Worm (Caenorhabditis elegans) whole organism, young adult: Measurements from ENCODE around the gene srbc-59.

Source experiments
- B0019.2 ChIP-seq: fragments of 200-800 bp; sonication (Bioruptor generic); conservative IDR thresholded peaks from 2 replicates; pipeline ENCODE4 v1.3.6; 2022; ENCODE audit warnings: missing genetic modification reagents, missing genetic modification characterization, missing compliant biosample characterization
- C17E4.6 ChIP-seq: fragments of 200-800 bp; sonication (Bioruptor generic); IDR thresholded peaks from 2 replicates; pipeline ENCODE4 v1.3.6; 2022; ENCODE audit warnings: missing genetic modification reagents, missing genetic modification characterization, missing compliant biosample characterization
- D2030.7 ChIP-seq: fragments of 200-800 bp; sonication (Bioruptor generic); IDR thresholded peaks from 2 replicates; pipeline ENCODE4 v1.3.6; 2022; ENCODE audit warnings: missing genetic modification reagents, missing genetic modification characterization, missing compliant biosample characterization
- F22D6.2 ChIP-seq: sonication (generic microtip); optimal IDR thresholded peaks from 2 replicates; lab custom pipeline; 2016; ENCODE audit warnings: mild to moderate bottlenecking, missing genetic modification characterization, missing compliant biosample characterization
- F33H1.4 ChIP-seq: fragments of 200-800 bp; sonication (Bioruptor generic); IDR thresholded peaks from 2 replicates; pipeline ENCODE4 v1.3.6; 2022; ENCODE audit warnings: missing genetic modification reagents, missing genetic modification characterization, missing compliant biosample characterization
- F55B11.4 ChIP-seq: sonication (generic microtip); optimal IDR thresholded peaks from 2 replicates; lab custom pipeline; 2016; ENCODE audit warnings: missing compliant biosample characterization, missing genetic modification characterization, borderline replicate concordance; ENCODE audit not compliant: insufficient read depth
- K11D2.4 ChIP-seq: fragments of 200-800 bp; sonication (Bioruptor generic); IDR thresholded peaks from 2 replicates; pipeline ENCODE4 v1.3.6; 2022; ENCODE audit warnings: missing genetic modification reagents, missing genetic modification characterization, missing compliant biosample characterization
- Y53F4B.3 ChIP-seq: fragments of 200-800 bp; sonication (Bioruptor generic); IDR thresholded peaks from 2 replicates; pipeline ENCODE4 v1.3.6; 2022; ENCODE audit warnings: missing genetic modification reagents, missing genetic modification characterization, missing compliant biosample characterization
- ZK185.1 ChIP-seq: sonication (generic microtip); optimal IDR thresholded peaks from 2 replicates; lab custom pipeline; 2016; ENCODE audit warnings: mild to moderate bottlenecking, missing genetic modification characterization, missing compliant biosample characterization; ENCODE audit not compliant: poor library complexity, severe bottlenecking
- akir-1 ChIP-seq: fragments of 200-800 bp; sonication (Bioruptor generic); optimal IDR thresholded peaks from 2 replicates; lab custom pipeline; 2018; ENCODE audit warnings: mild to moderate bottlenecking, missing genetic modification characterization, moderate library complexity, missing compliant biosample characterization
- aptf-2 ChIP-seq: fragments of 200-800 bp; sonication (Bioruptor generic); conservative IDR thresholded peaks from 2 replicates; pipeline ENCODE4 v1.3.6; 2022; ENCODE audit warnings: missing genetic modification reagents, missing genetic modification characterization, missing compliant biosample characterization
- aptf-3 ChIP-seq: fragments of 200-800 bp; sonication (Bioruptor generic); IDR thresholded peaks from 2 replicates; pipeline ENCODE4 v1.3.6; 2022; ENCODE audit warnings: missing genetic modification characterization, missing compliant biosample characterization
- cebp-1 ChIP-seq, 2 experiments: fragments of 200-800 bp in 1 of 2; sonication (Bioruptor generic) in 1 of 2; sonication (generic microtip) in 1 of 2; IDR thresholded peaks in 1 of 2; optimal IDR thresholded peaks in 1 of 2; 2 replicates each; pipeline versions ENCODE4 v1.3.6 to Lab custom; 2017 to 2022; ENCODE audit warnings: missing compliant biosample characterization in 2 of 2, missing genetic modification characterization in 2 of 2, mild to moderate bottlenecking in 1 of 2, missing genetic modification reagents in 1 of 2, moderate library complexity in 1 of 2
- ceh-27 ChIP-seq: fragments of 200-800 bp; sonication (Bioruptor generic); optimal IDR thresholded peaks from 2 replicates; lab custom pipeline; 2018; ENCODE audit warnings: mild to moderate bottlenecking, missing genetic modification characterization, moderate library complexity, missing compliant biosample characterization
- ceh-58 ChIP-seq: fragments of 200-800 bp; sonication (Bioruptor generic); IDR thresholded peaks from 2 replicates; pipeline ENCODE4 v1.3.6; 2022; ENCODE audit warnings: missing genetic modification characterization, missing compliant biosample characterization
- ceh-91 ChIP-seq: fragments of 200-800 bp; sonication (Bioruptor generic); IDR thresholded peaks from 2 replicates; pipeline ENCODE4 v1.3.6; 2022; ENCODE audit warnings: missing genetic modification reagents, missing genetic modification characterization, missing compliant biosample characterization
- dpl-1 ChIP-seq: fragments of 150-350 bp; optimal IDR thresholded peaks from 2 replicates; lab custom pipeline; 2014; ENCODE audit warnings: missing biosample characterization, missing genetic modification reagents, missing genetic modification characterization
- efl-1 ChIP-seq: fragments of 150-350 bp; optimal IDR thresholded peaks from 2 replicates; lab custom pipeline; 2014; ENCODE audit warnings: missing biosample characterization, missing genetic modification reagents, missing genetic modification characterization
- ekl-4 ChIP-seq: fragments of 200-800 bp; sonication (Bioruptor generic); IDR thresholded peaks from 2 replicates; pipeline ENCODE4 v1.3.6; 2022; ENCODE audit warnings: missing genetic modification reagents, missing genetic modification characterization, missing compliant biosample characterization
- fkh-3 ChIP-seq: sonication (generic microtip); optimal IDR thresholded peaks from 2 replicates; lab custom pipeline; 2016; ENCODE audit warnings: mild to moderate bottlenecking, missing genetic modification characterization, missing compliant biosample characterization
- gei-17 ChIP-seq: fragments of 200-800 bp; sonication (Bioruptor generic); optimal IDR thresholded peaks from 2 replicates; lab custom pipeline; 2018; ENCODE audit warnings: mild to moderate bottlenecking, missing genetic modification characterization, missing compliant biosample characterization
- him-1 ChIP-seq: sonication (generic microtip); optimal IDR thresholded peaks from 2 replicates; lab custom pipeline; 2016; ENCODE audit warnings: missing genotype, missing genetic modification reagents, missing genetic modification characterization, missing compliant biosample characterization
- hmg-1.2 ChIP-seq: fragments of 200-800 bp; sonication (Bioruptor generic); IDR thresholded peaks from 2 replicates; pipeline ENCODE4 v1.3.6; 2022; ENCODE audit warnings: missing genetic modification reagents, missing genetic modification characterization, missing compliant biosample characterization
- hmg-20 ChIP-seq: fragments of 200-800 bp; sonication (Bioruptor generic); IDR thresholded peaks from 2 replicates; pipeline ENCODE4 v1.3.6; 2022; ENCODE audit warnings: missing genetic modification reagents, missing genetic modification characterization, missing compliant biosample characterization
- hsf-1 ChIP-seq: fragments of 200-800 bp; sonication (Bioruptor generic); IDR thresholded peaks from 2 replicates; pipeline ENCODE4 v1.3.6; 2022; ENCODE audit warnings: missing genetic modification reagents, missing genetic modification characterization, missing compliant biosample characterization
- lag-1 ChIP-seq: fragments of 200-800 bp; sonication (Bioruptor generic); IDR thresholded peaks from 2 replicates; pipeline ENCODE4 v1.3.6; 2022; ENCODE audit warnings: missing genetic modification reagents, missing genetic modification characterization, missing compliant biosample characterization
- lin-35 ChIP-seq, 3 experiments: fragments of 150-350 bp in 2 of 3; sonication (generic microtip) in 1 of 3; optimal IDR thresholded peaks; 2 replicates each; lab custom pipeline; 2014 to 2018; ENCODE audit warnings: missing biosample characterization in 3 of 3, missing genetic modification characterization in 3 of 3, missing genetic modification reagents in 3 of 3
- lin-40 ChIP-seq: sonication (generic microtip); optimal IDR thresholded peaks from 2 replicates; lab custom pipeline; 2016; ENCODE audit warnings: missing genetic modification characterization, mild to moderate bottlenecking, missing compliant biosample characterization, missing genotype, missing genetic modification reagents
- lin-54 ChIP-seq: fragments of 200-800 bp; sonication (Bioruptor generic); optimal IDR thresholded peaks from 2 replicates; lab custom pipeline; 2018; ENCODE audit warnings: mild to moderate bottlenecking, missing genetic modification characterization, missing compliant biosample characterization
- lsl-1 ChIP-seq: fragments of 200-800 bp; sonication (Bioruptor generic); optimal IDR thresholded peaks from 2 replicates; lab custom pipeline; 2018; ENCODE audit warnings: mild to moderate bottlenecking, missing genetic modification characterization, moderate library complexity, missing compliant biosample characterization
- madf-3 ChIP-seq: fragments of 200-800 bp; sonication (Bioruptor generic); IDR thresholded peaks from 2 replicates; pipeline ENCODE4 v1.3.6; 2022; ENCODE audit warnings: missing genetic modification reagents, missing genetic modification characterization, missing compliant biosample characterization
- madf-6 ChIP-seq: fragments of 200-800 bp; sonication (Bioruptor generic); IDR thresholded peaks from 2 replicates; pipeline ENCODE4 v1.3.6; 2022; ENCODE audit warnings: missing genetic modification reagents, missing genetic modification characterization, missing compliant biosample characterization
- madf-8 ChIP-seq: fragments of 200-800 bp; sonication (Bioruptor generic); conservative IDR thresholded peaks from 2 replicates; pipeline ENCODE4 v1.3.6; 2022; ENCODE audit warnings: missing genetic modification reagents, missing genetic modification characterization, missing compliant biosample characterization
- mel-28 ChIP-seq: sonication (generic microtip); optimal IDR thresholded peaks from 2 replicates; lab custom pipeline; 2016; ENCODE audit warnings: borderline replicate concordance, mild to moderate bottlenecking, missing genetic modification characterization, missing compliant biosample characterization
- nfyb-1 ChIP-seq: fragments of 200-800 bp; sonication (Bioruptor generic); IDR thresholded peaks from 2 replicates; pipeline ENCODE4 v1.3.6; 2022; ENCODE audit warnings: missing genetic modification reagents, missing genetic modification characterization, missing compliant biosample characterization
- nhr-120 ChIP-seq: fragments of 200-800 bp; sonication (Bioruptor generic); IDR thresholded peaks from 2 replicates; pipeline ENCODE4 v1.3.6; 2022; ENCODE audit warnings: missing genetic modification characterization, missing compliant biosample characterization
- nhr-80 ChIP-seq: sonication (generic microtip); optimal IDR thresholded peaks from 2 replicates; lab custom pipeline; 2016; ENCODE audit warnings: missing genetic modification characterization, missing compliant biosample characterization
- pbrm-1 ChIP-seq: fragments of 200-800 bp; sonication (Bioruptor generic); IDR thresholded peaks from 2 replicates; pipeline ENCODE4 v1.3.6; 2022; ENCODE audit warnings: missing genetic modification reagents, missing genetic modification characterization, missing compliant biosample characterization
- rcor-1 ChIP-seq: fragments of 200-800 bp; sonication (Bioruptor generic); IDR thresholded peaks from 2 replicates; pipeline ENCODE4 v1.3.6; 2022; ENCODE audit warnings: missing genetic modification reagents, missing genetic modification characterization, missing compliant biosample characterization
- rpc-1 ChIP-seq, 2 experiments: fragments of 150-350 bp in 1 of 2; sonication (generic microtip) in 1 of 2; optimal IDR thresholded peaks; 2 replicates each; lab custom pipeline; 2014 to 2018; ENCODE audit warnings: missing biosample characterization in 1 of 2, missing genetic modification characterization in 1 of 2, missing genetic modification reagents in 1 of 2, missing genotype in 1 of 2
- snpc-3.4 ChIP-seq: sonication (generic microtip); optimal IDR thresholded peaks from 2 replicates; lab custom pipeline; 2017; ENCODE audit warnings: missing genetic modification characterization, mild to moderate bottlenecking, missing compliant biosample characterization, antibody characterized with exemption, moderate library complexity, missing genotype, missing genetic modification reagents
- snpc-4 ChIP-seq, 5 experiments: fragments of 150-350 bp in 1 of 5; sonication (generic microtip) in 4 of 5; optimal IDR thresholded peaks; 2 replicates each; lab custom pipeline; 2014 to 2018; ENCODE audit warnings: missing genetic modification characterization in 5 of 5, missing biosample characterization in 3 of 5, antibody characterized with exemption in 2 of 5, mild to moderate bottlenecking in 2 of 5, missing compliant biosample characterization in 2 of 5, missing genotype in 2 of 5, moderate library complexity in 2 of 5, missing genetic modification reagents in 1 of 5
- somi-1 ChIP-seq: fragments of 200-800 bp; sonication (Bioruptor generic); optimal IDR thresholded peaks from 2 replicates; lab custom pipeline; 2018; ENCODE audit warnings: mild to moderate bottlenecking, missing genetic modification characterization, missing compliant biosample characterization
- sptf-2 ChIP-seq: fragments of 200-800 bp; sonication (Bioruptor generic); optimal IDR thresholded peaks from 2 replicates; lab custom pipeline; 2018; ENCODE audit warnings: mild to moderate bottlenecking, missing genetic modification characterization, missing compliant biosample characterization
- unc-130 ChIP-seq: sonication (generic microtip); optimal IDR thresholded peaks from 2 replicates; lab custom pipeline; 2016; ENCODE audit warnings: missing genetic modification reagents, missing genetic modification characterization, missing compliant biosample characterization
- zfh-2 ChIP-seq: fragments of 200-800 bp; sonication (Bioruptor generic); conservative IDR thresholded peaks from 2 replicates; pipeline ENCODE4 v1.3.6; 2022; ENCODE audit warnings: missing genetic modification reagents, missing genetic modification characterization, missing compliant biosample characterization
- ztf-26 ChIP-seq: sonication (generic microtip); optimal IDR thresholded peaks from 2 replicates; lab custom pipeline; 2017; ENCODE audit warnings: missing genetic modification characterization, missing compliant biosample characterization

Gene srbc-59

DNA sequence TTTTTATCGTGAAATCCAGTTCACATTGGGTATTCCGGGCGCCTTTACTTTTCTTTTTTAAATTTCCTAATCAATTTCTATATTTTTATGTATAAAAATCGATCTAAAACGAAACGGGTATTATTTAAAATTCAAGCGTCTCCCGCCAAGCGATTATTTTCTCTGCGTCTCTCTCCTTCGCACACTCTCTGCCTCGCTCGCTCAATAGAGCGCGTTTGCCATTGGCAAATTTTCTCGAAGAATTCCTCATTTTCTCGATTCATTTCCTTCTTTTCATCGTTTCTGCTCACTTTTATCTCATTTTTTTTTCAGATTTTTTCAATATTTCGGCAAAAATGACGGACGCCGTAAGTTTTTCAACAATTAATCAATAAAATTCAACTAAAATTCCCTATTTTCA, 5.2 kb upstream of the srbc-59 start, which contains the start of gene sti-1:
TSS of gene sti-1 (plus strand) at position 263 of the 400 bp plus-strand sequence.
- no peak for TF ChIP-seq unc-130 (GFP tag; lab: Kevin White, UChicago)
- peak; percentile 10 for TF ChIP-seq ztf-26
- TF ChIP-seq Y53F4B.3 (GFP tag; lab: Robert Waterston, UW) = no peak
- peak; percentile 70; the same call in 1 of the 2 replicates for TF ChIP-seq madf-3
- TF ChIP-seq lin-35 (GFP tag; optimal IDR thresholded peaks at IDR 0.05; lab: Kevin White, UChicago) = peak; percentile 39 to 85 (median 72)
- TF ChIP-seq fkh-3 (tag; lab: Kevin White, UChicago) = no peak
- no peak for TF ChIP-seq cebp-1 (GFP tag; IDR thresholded peaks at IDR 0.05; lab: Robert Waterston, UW)
- peak; percentile 59 for TF ChIP-seq cebp-1 (tag; optimal IDR thresholded peaks at IDR 0.05; lab: Kevin White, UChicago)
- no peak for TF ChIP-seq mel-28 (tag; lab: Kevin White, UChicago)
- TF ChIP-seq nhr-120 (GFP tag; lab: Robert Waterston, UW) = no peak
- peak; percentile 84 for TF ChIP-seq pbrm-1 (GFP tag; lab: Robert Waterston, UW)
- no peak for TF ChIP-seq B0019.2 (GFP tag; lab: Robert Waterston, UW)
- no peak for TF ChIP-seq gei-17 (GFP tag; lab: Kevin White, UChicago)
- no peak for TF ChIP-seq nhr-80 (tag; lab: Kevin White, UChicago)
- peak; percentile 78 for TF ChIP-seq lin-40
- no peak for TF ChIP-seq F22D6.2 (tag; lab: Kevin White, UChicago)
- TF ChIP-seq ceh-58 (GFP tag; lab: Robert Waterston, UW) = no peak
- TF ChIP-seq hmg-1.2 (GFP tag; lab: Robert Waterston, UW) = peak; percentile 99
- TF ChIP-seq ceh-91 (GFP tag; lab: Robert Waterston, UW) = peak; percentile 47
- no peak for TF ChIP-seq akir-1 (GFP tag; lab: Kevin White, UChicago)
- TF ChIP-seq snpc-3.4 (tag; lab: Kevin White, UChicago) = peak; percentile 55
- peak; percentile 64; the same call in 1 of the 2 replicates for TF ChIP-seq rcor-1 (GFP tag; lab: Robert Waterston, UW)
- TF ChIP-seq nfyb-1 (GFP tag; lab: Robert Waterston, UW) = peak; percentile 44; the same call in 1 of the 2 replicates
- peak; percentile 94 for TF ChIP-seq lin-54
- no peak for TF ChIP-seq snpc-4 (GFP tag; optimal IDR thresholded peaks at IDR 0.05; lab: Kevin White, UChicago)
- peak in 3 of 4 experiments; percentile 23 to 65 (median 61) for TF ChIP-seq snpc-4 (tag; optimal IDR thresholded peaks at IDR 0.05; lab: Kevin White, UChicago)
- TF ChIP-seq aptf-2 (GFP tag; lab: Robert Waterston, UW) = no peak
- TF ChIP-seq ekl-4 (GFP tag; lab: Robert Waterston, UW) = peak; percentile 67; the same call in 1 of the 2 replicates
- no peak for TF ChIP-seq F55B11.4
- TF ChIP-seq hmg-20 = 0 out of 2 replicates have a peak, but pooled peaks have one; percentile 7
- TF ChIP-seq somi-1 (GFP tag; lab: Kevin White, UChicago) = no peak
- no peak for TF ChIP-seq K11D2.4 (GFP tag; lab: Robert Waterston, UW)
- TF ChIP-seq dpl-1 (GFP tag; lab: Kevin White, UChicago) = peak; percentile 80
- peak; percentile 47 for TF ChIP-seq ceh-27
- TF ChIP-seq madf-8 (GFP tag; lab: Robert Waterston, UW) = peak; percentile 34
- TF ChIP-seq ZK185.1 (tag; lab: Kevin White, UChicago) = peak; percentile 7
- TF ChIP-seq him-1 (tag; lab: Kevin White, UChicago) = peak; percentile 24
- TF ChIP-seq zfh-2 = no peak
- TF ChIP-seq D2030.7 = peak; percentile 85
- peak; percentile 98 for TF ChIP-seq hsf-1 (GFP tag; lab: Robert Waterston, UW)
- no peak for TF ChIP-seq sptf-2 (GFP tag; lab: Kevin White, UChicago)
- no peak for TF ChIP-seq aptf-3 (GFP tag; lab: Robert Waterston, UW)
- peak; percentile 92 for TF ChIP-seq efl-1 (GFP tag; lab: Kevin White, UChicago)
- peak; percentile 42 for TF ChIP-seq rpc-1 (optimal IDR thresholded peaks at IDR 0.05; lab: Kevin White, UChicago)
- no peak for TF ChIP-seq rpc-1 (tag; optimal IDR thresholded peaks at IDR 0.05; lab: Kevin White, UChicago)
- TF ChIP-seq F33H1.4 (GFP tag; lab: Robert Waterston, UW) = peak; percentile 28; the same call in 1 of the 2 replicates
- TF ChIP-seq C17E4.6 (GFP tag; lab: Robert Waterston, UW) = no peak
- peak; percentile 38 for TF ChIP-seq lsl-1 (GFP tag; lab: Kevin White, UChicago)
- peak; percentile 72 for TF ChIP-seq madf-6 (GFP tag; lab: Robert Waterston, UW)
- no peak for TF ChIP-seq lag-1 (GFP tag; lab: Robert Waterston, UW)
